Fruit fly (Drosophila melanogaster): ENCODE results near the gene CG13995.

dm6 chr2L:6087685-6088084 lies 33.6 kb downstream of the CG13995 start:
- TF ChIP-seq Myc (optimal IDR thresholded peaks at IDR 0.05) (no peak), psq (optimal IDR thresholded peaks at IDR 0.05) (no peak), h (optimal IDR thresholded peaks at IDR 0.05) (no peak), insv (optimal IDR thresholded peaks at IDR 0.05) (no peak)

All from Kc167 (cell line).